Worm (Caenorhabditis elegans): ENCODE data around the gene cln-3.1.

DNA sequence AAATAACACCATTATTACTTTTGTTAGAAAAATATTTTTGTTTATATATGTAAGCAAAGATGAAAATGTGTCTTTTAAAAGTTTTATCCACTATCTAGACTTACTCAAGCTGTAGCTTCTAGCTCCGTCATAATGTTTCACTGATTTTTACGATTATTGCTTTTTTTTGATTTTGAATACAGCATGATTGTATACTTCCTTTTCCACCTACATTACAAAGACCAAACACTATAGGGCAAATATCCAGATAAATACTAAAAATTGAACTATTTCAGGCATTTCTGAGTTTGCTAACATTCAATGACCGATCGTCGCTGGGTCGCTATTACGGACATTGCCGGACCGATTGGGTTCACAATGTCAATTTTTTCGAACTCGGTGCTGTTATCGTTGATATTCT, 1.2 kb upstream of the cln-3.1 start, which contains the start of gene str-116:
- TF ChIP-seq ham-2 (GFP tag; optimal IDR thresholded peaks at IDR 0.05) (no peak), unc-120 (tag; optimal IDR thresholded peaks at IDR 0.05; ENCODE audit: poor library complexity, severe bottlenecking) (no peak), unc-62 (GFP tag; optimal IDR thresholded peaks at IDR 0.05) (no peak), ceh-39 (tag; optimal IDR thresholded peaks at IDR 0.05) (no peak), lin-13 (tag; optimal IDR thresholded peaks at IDR 0.05) (no peak), elt-1 (tag; optimal IDR thresholded peaks at IDR 0.05; ENCODE audit: borderline replicate concordance, insufficient read depth) (no peak), mab-5 (tag; optimal IDR thresholded peaks at IDR 0.05) (no peak), lsy-2 (tag; optimal IDR thresholded peaks at IDR 0.05) (no peak), blmp-1 (tag; optimal IDR thresholded peaks at IDR 0.05) (no peak), sem-2 (GFP tag; optimal IDR thresholded peaks at IDR 0.05) (no peak)
